Fruit fly (Drosophila melanogaster) whole organism, pupa: ENCODE results near the gene TkR86C.
A peak's percentile ranks its signal among the peaks of the same experiment; 100 is the strongest.

ENCODE experiments used
- CG10348 ChIP-seq: fragments of 200-800 bp; sonication (Bioruptor generic); IDR thresholded peaks from 2 replicates; pipeline ENCODE4 v1.3.6; 2022; ENCODE audit warnings: missing biosample characterization, missing genetic modification characterization
- CG12605 ChIP-seq: fragments of 200-800 bp; sonication (Bioruptor generic); IDR thresholded peaks from 2 replicates; pipeline ENCODE4 v1.3.6; 2022; ENCODE audit warnings: missing biosample characterization, missing genetic modification characterization
- CG13204 ChIP-seq: fragments of 200-800 bp; sonication (Bioruptor generic); optimal IDR thresholded peaks from 2 replicates; lab custom pipeline; 2018; ENCODE audit warnings: missing biosample characterization, mild to moderate bottlenecking, missing genetic modification characterization, moderate library complexity
- CG14655 ChIP-seq: fragments of 200-800 bp; sonication (Bioruptor generic); optimal IDR thresholded peaks from 3 replicates; lab custom pipeline; 2017; ENCODE audit warnings: mild to moderate bottlenecking, missing biosample characterization, missing genetic modification reagents, missing genetic modification characterization
- CG15710 ChIP-seq: fragments of 200-800 bp; sonication (Bioruptor generic); optimal IDR thresholded peaks from 2 replicates; lab custom pipeline; 2018; ENCODE audit warnings: missing biosample characterization, mild to moderate bottlenecking, missing genetic modification characterization, moderate library complexity
- CG17806 ChIP-seq: fragments of 200-800 bp; sonication (Bioruptor generic); optimal IDR thresholded peaks from 2 replicates; lab custom pipeline; 2018; ENCODE audit warnings: missing biosample characterization, mild to moderate bottlenecking, missing genetic modification characterization, moderate library complexity
- CG32121 ChIP-seq: fragments of 200-800 bp; sonication (Bioruptor generic); IDR thresholded peaks from 2 replicates; pipeline ENCODE4 v1.3.6; 2022; ENCODE audit warnings: missing biosample characterization, missing genetic modification characterization
- CG34367 ChIP-seq: fragments of 200-800 bp; sonication (Bioruptor generic); optimal IDR thresholded peaks from 2 replicates; lab custom pipeline; 2018; ENCODE audit warnings: missing biosample characterization, mild to moderate bottlenecking, missing genetic modification characterization
- CG4496 ChIP-seq: fragments of 200-800 bp; sonication (Bioruptor generic); IDR thresholded peaks from 3 replicates; pipeline ENCODE4 v1.3.6; 2022; ENCODE audit warnings: missing biosample characterization, missing genetic modification characterization
- CG8159 ChIP-seq: fragments of 200-800 bp; sonication (Bioruptor generic); optimal IDR thresholded peaks from 3 replicates; lab custom pipeline; 2018; ENCODE audit warnings: missing biosample characterization, mild to moderate bottlenecking, missing genetic modification characterization, moderate library complexity
- CG8301 ChIP-seq: fragments of 200-800 bp; sonication (Bioruptor generic); optimal IDR thresholded peaks from 2 replicates; lab custom pipeline; 2018; ENCODE audit warnings: missing biosample characterization, mild to moderate bottlenecking, missing genetic modification characterization
- CG9948 ChIP-seq: fragments of 200-800 bp; sonication (Bioruptor generic); optimal IDR thresholded peaks from 2 replicates; lab custom pipeline; 2018; ENCODE audit warnings: missing biosample characterization, mild to moderate bottlenecking, missing genetic modification characterization, moderate library complexity
- D1 ChIP-seq: fragments of 200-800 bp; sonication (Bioruptor generic); optimal IDR thresholded peaks from 2 replicates; lab custom pipeline; 2018; ENCODE audit warnings: missing biosample characterization, mild to moderate bottlenecking, missing genetic modification characterization, moderate library complexity
- EcR ChIP-seq: fragments of 200-800 bp; sonication (Bioruptor generic); optimal IDR thresholded peaks from 3 replicates; lab custom pipeline; 2019; ENCODE audit warnings: missing biosample characterization, missing genetic modification characterization, mild to moderate bottlenecking, moderate library complexity, missing genetic modification reagents
- Ets98B ChIP-seq: fragments of 200-800 bp; sonication (Bioruptor generic); IDR thresholded peaks from 2 replicates; pipeline ENCODE4 v1.3.6; 2022; ENCODE audit warnings: missing biosample characterization, missing genetic modification characterization
- Pif1A ChIP-seq: fragments of 200-800 bp; sonication (Bioruptor generic); optimal IDR thresholded peaks from 3 replicates; lab custom pipeline; 2016; ENCODE audit warnings: missing biosample characterization, missing genetic modification characterization
- Pif1B ChIP-seq: fragments of 200-800 bp; sonication (Bioruptor generic); optimal IDR thresholded peaks from 3 replicates; lab custom pipeline; 2016; ENCODE audit warnings: missing biosample characterization, missing genetic modification characterization
- Snoo ChIP-seq: fragments of 200-800 bp; sonication (Bioruptor generic); optimal IDR thresholded peaks from 3 replicates; lab custom pipeline; 2017; ENCODE audit warnings: missing biosample characterization, mild to moderate bottlenecking, missing genetic modification characterization, inconsistent platforms
- fd96Ca ChIP-seq: fragments of 200-800 bp; sonication (Bioruptor generic); IDR thresholded peaks from 3 replicates; pipeline ENCODE4 v1.3.6; 2022; ENCODE audit warnings: missing biosample characterization, missing genetic modification characterization
- gl ChIP-seq: fragments of 200-800 bp; sonication (Bioruptor generic); optimal IDR thresholded peaks from 2 replicates; lab custom pipeline; 2018; ENCODE audit warnings: missing biosample characterization, mild to moderate bottlenecking, missing genetic modification characterization
- rn ChIP-seq: fragments of 200-800 bp; sonication (Bioruptor generic); IDR thresholded peaks from 2 replicates; pipeline ENCODE4 v1.3.6; 2022; ENCODE audit warnings: missing biosample characterization, missing genetic modification characterization

The TkR86C gene

DNA sequence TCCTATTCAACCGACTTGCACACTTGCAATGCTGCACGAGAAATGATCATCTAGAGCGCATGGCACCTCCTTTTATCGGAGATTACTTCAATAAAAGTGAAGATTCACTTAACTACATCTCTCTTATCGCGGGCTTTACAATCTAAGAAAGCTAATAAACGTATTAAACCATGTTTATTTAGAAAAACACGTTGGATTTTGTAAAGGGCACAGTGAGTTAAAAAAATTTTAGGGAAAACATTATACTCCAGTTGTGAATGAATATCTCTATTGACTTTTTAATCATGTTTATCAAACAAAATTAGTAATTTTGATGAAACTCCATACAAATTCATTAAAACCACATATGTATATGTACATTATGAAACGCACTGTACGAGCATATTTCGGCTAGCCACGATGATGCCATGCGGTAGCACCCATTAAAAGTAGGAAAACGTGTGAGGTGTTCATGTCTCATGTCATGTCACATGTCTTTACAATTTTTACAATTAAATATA is 8.4 kb upstream of the TkR86C start, which contains the start of gene CG31272:
CG31272 (minus strand) TSS at position 51 of the 500 bp plus-strand sequence.
- TF ChIP-seq Snoo (tag; lab: Kevin White, UChicago) (no peak), CG9948 (tag; lab: Kevin White, UChicago) (no peak), CG34367 (no peak), CG17806 (tag; lab: Kevin White, UChicago) (no peak), Pif1B (GFP tag; lab: Kevin White, UChicago) (no peak), fd96Ca (GFP tag; lab: Robert Waterston, UW) (no peak), EcR (GFP tag; lab: Kevin White, UChicago) (no peak), D1 (tag; lab: Kevin White, UChicago) (no peak), Ets98B (GFP tag; lab: Robert Waterston, UW) (no peak), CG32121 (GFP tag; lab: Robert Waterston, UW) (no peak), CG4496 (GFP tag; lab: Robert Waterston, UW) (no peak), gl (tag; lab: Kevin White, UChicago) (no peak)

DNA sequence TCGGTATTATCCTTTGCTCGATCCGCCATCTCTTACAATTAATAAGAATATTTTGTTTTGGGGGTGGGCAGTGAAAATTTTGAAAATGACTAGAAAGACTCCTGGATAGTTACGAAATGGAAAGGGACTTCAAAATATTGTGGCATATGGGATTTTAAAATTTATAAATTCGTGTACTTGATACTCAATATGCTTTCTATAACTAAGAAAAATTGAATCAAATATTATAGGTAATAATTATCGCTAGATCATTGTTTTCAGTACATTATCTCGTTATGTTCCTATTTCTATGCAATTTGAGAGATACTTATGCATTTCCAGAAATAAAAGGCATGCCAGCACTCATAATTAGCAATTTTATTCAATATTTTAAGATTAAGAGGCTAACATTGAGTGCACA is 4.5 kb upstream of the TkR86C start, which contains the start of gene CG14691:
CG14691 (minus strand) TSS at position 101 of the 400 bp plus-strand sequence.
- TF ChIP-seq CG14655 (GFP tag; lab: Kevin White, UChicago) (no peak), CG8159 (tag; lab: Kevin White, UChicago) (no peak), rn (GFP tag; lab: Robert Waterston, UW) (no peak), CG15710 (tag; lab: Kevin White, UChicago) (no peak)

DNA sequence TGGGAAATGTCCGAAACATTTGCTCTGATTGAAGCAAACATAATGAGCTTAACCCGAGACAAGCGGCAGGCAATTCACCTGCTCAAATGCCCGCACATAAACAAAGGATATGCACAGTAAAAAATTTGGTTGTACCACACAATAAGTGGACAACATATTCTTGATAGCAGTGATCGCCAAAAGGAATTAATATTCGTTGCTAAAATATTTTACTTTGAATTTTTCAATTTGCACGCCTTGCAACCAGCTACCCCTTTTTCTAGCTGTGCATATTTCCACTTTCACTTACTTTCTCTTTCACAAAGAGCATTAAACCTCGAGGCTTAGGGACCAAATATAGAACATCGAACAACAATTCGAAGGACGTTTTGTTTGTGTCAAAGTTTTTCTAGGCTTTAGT is 3.4 kb downstream of the TkR86C start:
- TF ChIP-seq rn (GFP tag; lab: Robert Waterston, UW) (no peak), fd96Ca (GFP tag; lab: Robert Waterston, UW) (0 out of 3 replicates have a peak, but pooled peaks have one; percentile 19)

DNA sequence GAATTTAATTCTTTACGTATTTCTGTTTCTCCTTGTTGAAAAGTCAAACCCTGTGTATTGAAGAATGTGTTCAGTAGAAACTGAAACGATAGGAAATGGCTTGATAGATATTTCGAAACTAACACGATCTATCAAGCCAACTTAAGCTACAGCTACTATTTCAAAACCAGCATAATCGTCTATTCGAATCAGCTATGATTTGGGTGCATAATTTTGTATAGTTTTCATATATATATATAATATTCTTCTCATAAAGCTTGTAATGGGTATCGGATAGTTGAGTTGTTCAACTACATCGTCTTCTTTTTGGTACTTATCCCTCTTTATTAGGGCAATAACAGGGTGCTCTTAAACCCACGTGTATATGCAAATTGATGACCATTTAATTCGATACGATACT is 15.2 kb downstream of the TkR86C start, which contains the start of gene tomboy20:
tomboy20 (minus strand) TSS at position 101 of the 400 bp plus-strand sequence.
- TF ChIP-seq Pif1B (GFP tag; lab: Kevin White, UChicago), result no peak
- TF ChIP-seq EcR (GFP tag; lab: Kevin White, UChicago), result no peak
- no peak for TF ChIP-seq Pif1A
- TF ChIP-seq rn (GFP tag; lab: Robert Waterston, UW), result no peak
- TF ChIP-seq CG8301, result no peak
- no peak for TF ChIP-seq gl (tag; lab: Kevin White, UChicago)
- TF ChIP-seq CG8159 (tag; lab: Kevin White, UChicago), result no peak
- no peak for TF ChIP-seq CG15710 (tag; lab: Kevin White, UChicago)
- TF ChIP-seq, all 21 proteins: peak for 0

DNA sequence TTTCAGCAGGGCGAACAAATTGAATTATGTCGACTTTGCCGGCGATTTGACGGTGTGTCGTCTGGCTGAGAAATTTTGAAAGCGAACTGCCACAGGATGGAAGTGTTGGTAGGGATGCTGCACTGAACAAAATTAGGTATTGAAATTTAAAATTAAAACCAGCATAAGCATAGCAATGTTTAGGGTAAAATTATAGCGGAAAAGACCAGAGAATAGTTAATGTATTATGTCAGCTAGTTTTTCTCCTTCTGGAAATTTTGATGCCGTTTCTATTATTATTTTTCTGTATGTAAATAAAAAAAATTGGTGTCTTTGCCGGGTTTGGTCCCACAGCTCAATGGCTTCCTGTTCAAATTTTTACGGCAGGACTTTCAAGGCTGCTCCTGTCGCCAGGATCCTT is 24.3 kb downstream of the TkR86C start:
- TF ChIP-seq CG8301 (no peak), CG32121 (GFP tag; lab: Robert Waterston, UW) (no peak), CG4496 (GFP tag; lab: Robert Waterston, UW) (no peak), Pif1B (GFP tag; lab: Kevin White, UChicago) (no peak), Snoo (tag; lab: Kevin White, UChicago) (no peak), CG8159 (tag; lab: Kevin White, UChicago) (no peak), CG15710 (tag; lab: Kevin White, UChicago) (no peak), CG34367 (no peak), EcR (GFP tag; lab: Kevin White, UChicago) (no peak), CG10348 (GFP tag; lab: Robert Waterston, UW) (no peak)

DNA sequence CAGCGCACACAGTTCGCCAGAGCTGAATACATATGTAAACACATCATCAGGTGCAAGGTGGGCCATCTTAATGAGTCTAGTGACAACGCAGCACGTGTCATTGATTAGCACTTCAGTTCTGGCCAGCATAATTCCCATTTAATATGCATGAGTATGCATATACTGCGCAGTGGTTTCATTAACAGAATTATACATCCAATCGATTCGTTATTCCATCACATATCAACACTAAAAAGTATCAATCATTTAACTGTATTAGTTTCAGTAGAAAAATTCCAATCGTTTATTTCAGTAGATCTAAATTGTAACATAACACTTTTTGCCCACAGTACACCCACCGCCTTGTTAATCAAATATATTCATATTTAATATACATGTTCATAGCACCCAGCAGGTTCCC is 36.5 kb downstream of the TkR86C start, which contains the start of gene CG4073:
CG4073 (plus strand) TSS at position 301 of the 400 bp plus-strand sequence.
- TF ChIP-seq CG32121 (GFP tag; lab: Robert Waterston, UW) (no peak), CG34367 (no peak), rn (GFP tag; lab: Robert Waterston, UW) (no peak), CG10348 (GFP tag; lab: Robert Waterston, UW) (no peak), CG12605 (GFP tag; lab: Robert Waterston, UW) (no peak)

DNA sequence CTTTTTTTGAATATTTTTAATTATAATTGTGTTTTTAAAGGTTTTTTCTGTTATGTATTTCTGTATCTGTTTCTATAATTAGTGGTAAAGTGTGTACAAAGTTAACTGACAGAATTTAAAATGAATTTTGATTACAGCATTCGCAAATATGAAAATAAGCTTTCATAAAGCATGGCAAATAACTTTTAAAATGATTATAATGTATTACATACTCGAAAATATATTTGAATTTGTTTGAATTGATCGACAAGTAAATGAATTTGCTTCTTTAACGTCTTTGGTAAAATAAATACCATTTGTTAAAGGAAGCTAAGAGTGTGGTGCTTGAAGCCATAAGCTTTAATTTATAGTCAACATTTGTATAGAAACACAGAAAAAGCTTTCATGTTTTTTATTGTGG is 39.9 kb downstream of the TkR86C start, which contains the start of gene CG14689:
CG14689 (minus strand) TSS at position 101 of the 400 bp plus-strand sequence.
- no peak for TF ChIP-seq Ets98B (GFP tag; lab: Robert Waterston, UW)
- no peak for TF ChIP-seq EcR (GFP tag; lab: Kevin White, UChicago)
- no peak for TF ChIP-seq Pif1B (GFP tag; lab: Kevin White, UChicago)
- TF ChIP-seq gl (tag; lab: Kevin White, UChicago), result no peak
- TF ChIP-seq Snoo (tag; lab: Kevin White, UChicago), result no peak
- TF ChIP-seq Pif1A, result no peak
- no peak for TF ChIP-seq D1 (tag; lab: Kevin White, UChicago)
- TF ChIP-seq fd96Ca (GFP tag; lab: Robert Waterston, UW), result no peak
- no peak for TF ChIP-seq CG14655 (GFP tag; lab: Kevin White, UChicago)
- no peak for TF ChIP-seq CG12605 (GFP tag; lab: Robert Waterston, UW)
- TF ChIP-seq CG4496 (GFP tag; lab: Robert Waterston, UW), result no peak
- no peak for TF ChIP-seq CG9948 (tag; lab: Kevin White, UChicago)
- TF ChIP-seq CG8301, result no peak
- TF ChIP-seq rn (GFP tag; lab: Robert Waterston, UW), result no peak
- TF ChIP-seq CG34367, result no peak
- TF ChIP-seq CG8159 (tag; lab: Kevin White, UChicago), result no peak
- TF ChIP-seq CG13204 (GFP tag; lab: Kevin White, UChicago), result no peak
- no peak for TF ChIP-seq CG15710 (tag; lab: Kevin White, UChicago)
